Worm (Caenorhabditis elegans): ENCODE measurements around the gene F42F12.14.

DNA sequence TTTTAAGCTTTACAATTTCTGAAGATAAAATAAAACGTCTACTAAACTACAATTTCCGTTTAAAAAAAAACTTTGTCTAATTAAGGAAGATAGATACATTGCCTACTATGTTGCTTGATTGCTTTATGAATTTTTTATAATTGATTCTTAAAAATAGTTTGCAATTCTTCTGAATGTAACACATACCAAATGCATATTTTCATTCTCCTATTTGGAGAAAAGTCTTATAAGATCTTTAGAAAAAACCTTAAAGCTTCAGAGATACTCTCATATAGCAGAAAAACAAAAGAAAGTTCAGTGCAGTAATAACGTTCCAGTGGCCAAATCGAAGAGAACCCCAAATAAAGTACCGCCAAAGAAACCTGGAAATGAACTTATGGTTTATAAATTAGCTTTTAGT, 41.9 kb upstream of the F42F12.14 start, which contains the start of gene phf-32:
- TF ChIP-seq fos-1 (tag; optimal IDR thresholded peaks at IDR 0.05) (no peak), snpc-4 (tag; optimal IDR thresholded peaks at IDR 0.05) (no peak), crh-2 (tag; optimal IDR thresholded peaks at IDR 0.05) (no peak), egl-27 (tag; optimal IDR thresholded peaks at IDR 0.05) (no peak), nhr-23 (tag; optimal IDR thresholded peaks at IDR 0.05) (no peak), Y55F3AM.14 (GFP tag; optimal IDR thresholded peaks at IDR 0.05) (no peak), elt-3 (tag; optimal IDR thresholded peaks at IDR 0.05) (no peak), R02D3.7 (tag; optimal IDR thresholded peaks at IDR 0.05) (no peak), zag-1 (tag; optimal IDR thresholded peaks at IDR 0.05) (no peak), lin-39 (tag; optimal IDR thresholded peaks at IDR 0.05) (no peak)
